Worm (Caenorhabditis elegans) whole organism, early embryonic: Measurements from ENCODE around the gene Y26G10.4.

Experiments used
- F13C5.2 ChIP-seq: sonication (generic microtip); optimal IDR thresholded peaks from 2 replicates; lab custom pipeline; 2017; ENCODE audit warnings: mild to moderate bottlenecking, missing genetic modification characterization, inconsistent platforms, missing compliant biosample characterization
- aly-1 ChIP-seq: sonication (generic microtip); optimal IDR thresholded peaks from 2 replicates; lab custom pipeline; 2016; ENCODE audit warnings: missing genetic modification characterization, missing compliant biosample characterization
- ama-1 ChIP-seq: fragments of 150-350 bp; optimal IDR thresholded peaks from 2 replicates; lab custom pipeline; 2014
- ets-7 ChIP-seq: sonication (generic microtip); optimal IDR thresholded peaks from 2 replicates; lab custom pipeline; 2016; ENCODE audit warnings: missing genotype, missing genetic modification characterization, missing compliant biosample characterization
- hmbx-1 ChIP-seq: sonication (generic microtip); optimal IDR thresholded peaks from 2 replicates; lab custom pipeline; 2016; ENCODE audit warnings: mild to moderate bottlenecking, missing genetic modification characterization, missing compliant biosample characterization
- hmg-4 ChIP-seq: fragments of 200-800 bp; sonication (Bioruptor generic); optimal IDR thresholded peaks from 2 replicates; lab custom pipeline; 2018; ENCODE audit warnings: mild to moderate bottlenecking, missing genetic modification characterization, missing compliant biosample characterization
- hnd-1 ChIP-seq: sonication (generic microtip); optimal IDR thresholded peaks from 2 replicates; lab custom pipeline; 2016; ENCODE audit warnings: missing genetic modification characterization, missing compliant biosample characterization
- tbx-37 ChIP-seq: fragments of 200-800 bp; sonication (Bioruptor generic); conservative IDR thresholded peaks from 2 replicates; pipeline ENCODE4 v1.3.6; 2022; ENCODE audit warnings: missing genetic modification reagents, missing genetic modification characterization, missing compliant biosample characterization
- tra-4 ChIP-seq: sonication (generic microtip); optimal IDR thresholded peaks from 2 replicates; lab custom pipeline; 2017; ENCODE audit warnings: missing genetic modification characterization, missing compliant biosample characterization

DNA sequence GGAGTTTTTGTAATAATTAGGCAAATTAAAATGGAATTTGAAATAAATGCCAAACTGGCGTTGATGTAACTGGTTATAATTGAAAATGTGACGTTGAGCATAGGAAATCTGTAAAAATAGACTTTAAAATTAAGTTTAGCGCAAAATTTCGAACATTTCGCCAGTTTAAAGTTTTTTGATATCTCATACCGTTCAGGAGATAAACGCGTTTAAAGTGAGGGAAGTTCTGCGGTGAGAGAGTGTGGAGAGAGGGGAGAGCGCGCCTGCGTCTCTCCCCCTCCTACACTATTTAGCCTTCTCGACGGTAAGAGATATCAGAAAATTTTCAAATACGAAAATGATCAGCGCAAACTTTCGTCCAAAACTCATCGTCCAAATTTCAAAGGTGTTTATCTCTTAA lies 22.4 kb downstream of the Y26G10.4 start, which contains the start of gene str-92:
- no peak for TF ChIP-seq hmbx-1 (tag; lab: Kevin White, UChicago)
- no peak for TF ChIP-seq hmg-4 (GFP tag; lab: Kevin White, UChicago)
- no peak for TF ChIP-seq tbx-37 (GFP tag; lab: Robert Waterston, UW)
- no peak for TF ChIP-seq tra-4 (tag; lab: Kevin White, UChicago)
- no peak for TF ChIP-seq ama-1 (lab: Kevin White, UChicago)
- no peak for TF ChIP-seq hnd-1 (tag; lab: Kevin White, UChicago)
- no peak for TF ChIP-seq F13C5.2 (tag; lab: Kevin White, UChicago)
- no peak for TF ChIP-seq aly-1 (tag; lab: Kevin White, UChicago)
- TF ChIP-seq ets-7 = no peak
